Worm (Caenorhabditis elegans): ENCODE measurements around the gene F41G3.20.
A peak's percentile ranks its signal among the peaks of the same experiment; 100 is the strongest.

Gene F41G3.20

DNA sequence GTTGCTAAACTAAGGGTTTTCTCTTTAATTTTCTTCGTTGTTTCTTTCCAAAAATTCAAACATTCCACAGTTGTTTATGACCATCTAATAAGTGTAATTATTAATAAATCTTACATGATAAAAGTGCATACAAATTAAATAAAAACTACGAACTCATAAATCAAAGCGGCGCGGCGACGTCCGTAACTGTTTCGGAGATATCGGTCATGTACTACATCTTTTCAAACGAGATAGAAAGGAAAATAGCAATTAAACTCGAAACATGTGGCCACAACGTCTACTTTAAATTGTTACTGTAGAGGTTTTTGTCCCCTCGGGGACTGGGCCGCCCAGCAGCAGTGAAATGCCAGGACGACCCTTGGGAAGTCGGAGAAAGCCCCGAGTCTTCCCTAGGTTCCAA lies 35.0 kb downstream of the F41G3.20 start:
- TF ChIP-seq unc-130 (tag; optimal IDR thresholded peaks at IDR 0.05) (no peak), blmp-1 (tag; optimal IDR thresholded peaks at IDR 0.05) (peak; percentile 86)

DNA sequence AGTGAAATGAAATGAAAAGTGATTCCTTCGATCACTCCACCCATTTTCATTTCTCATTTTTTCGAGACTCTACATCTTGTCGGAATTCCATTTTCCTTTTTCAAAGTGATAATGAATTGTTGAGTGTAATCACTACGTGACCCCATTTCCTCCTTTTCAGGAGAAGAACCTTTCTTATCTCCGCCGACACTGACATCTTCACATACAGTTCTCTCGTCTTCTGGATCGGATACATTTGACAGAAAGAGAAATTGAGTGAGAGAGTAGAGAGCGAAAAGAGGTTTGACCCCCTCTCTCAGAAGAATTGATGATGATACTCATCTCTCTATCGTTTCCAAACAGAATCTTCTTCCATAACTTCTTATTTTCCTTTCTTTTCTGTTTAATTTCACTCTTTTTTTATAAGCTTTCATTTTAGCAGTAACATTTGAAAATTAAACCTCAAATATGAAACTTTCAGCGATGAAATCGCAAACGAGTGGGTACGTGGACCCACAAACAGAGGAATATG lies 36.9 kb downstream of the F41G3.20 start, which contains the start of gene dpy-2:
Gene dpy-2, plus strand, starts transcription at position 461 of the 511 bp plus-strand sequence.
- TF ChIP-seq nhr-84 (tag; optimal IDR thresholded peaks at IDR 0.05) (no peak), elt-3 (tag; optimal IDR thresholded peaks at IDR 0.05) (peak in 1 of 6 experiments; percentile 11), blmp-1 (tag; optimal IDR thresholded peaks at IDR 0.05) (peak; percentile 99), Y116A8C.19 (tag; optimal IDR thresholded peaks at IDR 0.05; ENCODE audit: borderline replicate concordance) (no peak)

DNA sequence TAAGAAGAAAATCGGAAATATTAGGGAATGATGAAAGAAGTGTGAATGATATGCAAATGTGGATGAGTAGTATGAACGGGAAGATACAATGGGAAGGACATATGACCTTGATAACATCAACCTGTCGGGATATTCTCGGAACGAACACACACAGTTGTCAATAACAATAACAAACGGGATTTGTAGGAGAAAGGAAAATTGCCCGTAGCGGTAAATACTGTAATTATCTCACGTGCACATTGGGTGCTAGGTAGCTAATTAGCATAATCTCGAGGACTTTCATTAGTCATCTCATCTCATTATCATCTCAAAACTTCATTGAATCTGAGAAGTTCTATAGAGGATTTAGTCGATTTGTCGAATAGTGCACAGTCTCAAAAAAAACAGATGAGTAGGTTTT lies 37.8 kb downstream of the F41G3.20 start:
- TF ChIP-seq ceh-88 (GFP tag; IDR thresholded peaks at IDR 0.05) = no peak

DNA sequence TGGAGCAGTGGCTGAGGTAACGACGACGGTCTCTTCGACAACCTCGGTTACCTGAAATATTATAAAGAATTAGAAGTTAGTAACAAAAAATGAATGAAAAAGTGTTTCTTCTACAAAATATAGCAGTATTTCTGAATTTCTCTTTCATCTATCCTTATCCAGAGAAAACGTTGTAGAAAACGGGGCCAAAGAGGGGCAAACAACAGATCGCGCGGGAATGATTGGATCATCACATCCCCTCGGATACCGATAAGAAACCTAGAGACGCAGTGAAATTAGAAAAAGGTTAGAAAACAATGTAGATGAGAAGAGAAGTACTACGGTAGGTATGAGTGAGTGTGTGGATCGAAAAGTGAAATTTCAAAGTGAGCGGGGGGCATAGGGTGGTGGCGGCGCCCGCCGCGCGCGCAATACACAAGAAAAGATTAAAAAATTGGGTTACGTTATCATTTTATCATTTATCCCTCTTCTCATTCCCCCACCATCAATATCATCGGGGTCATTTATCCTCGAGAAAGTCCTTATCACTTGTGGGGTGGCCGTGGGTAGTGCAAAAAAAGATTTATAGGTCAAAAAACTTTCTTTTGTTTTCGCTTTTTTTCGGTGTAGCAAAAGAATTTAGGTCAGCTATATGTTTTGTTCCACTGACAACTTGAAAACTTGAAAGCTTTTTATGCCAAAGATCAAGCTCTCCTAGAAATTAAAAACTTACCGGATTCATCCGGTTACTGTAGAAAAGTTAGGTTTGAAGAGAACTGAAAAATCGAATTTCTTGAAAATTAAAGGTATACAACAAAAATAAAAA lies 38.5 kb downstream of the F41G3.20 start, which contains the start of the genes dpy-10 and T14B4.19:
Gene dpy-10, minus strand, starts transcription at position 51 of the 805 bp plus-strand sequence.
Gene T14B4.19, minus strand, starts transcription at position 755 of the 805 bp plus-strand sequence.
- TF ChIP-seq efl-1 (optimal IDR thresholded peaks at IDR 0.05) (no peak), efl-1 (GFP tag; optimal IDR thresholded peaks at IDR 0.05 in 1 of 2) (no peak), nhr-76 (tag; optimal IDR thresholded peaks at IDR 0.05) (no peak), elt-3 (tag; optimal IDR thresholded peaks at IDR 0.05) (peak in 2 of 6 experiments; percentile 87 to 98), blmp-1 (tag; optimal IDR thresholded peaks at IDR 0.05) (peak; percentile 99), nhr-85 (tag) (peak; percentile 64), lin-14 (GFP tag; optimal IDR thresholded peaks at IDR 0.05) (peak; percentile 42), elt-2 (tag; optimal IDR thresholded peaks at IDR 0.05) (no peak), Y116A8C.19 (tag; optimal IDR thresholded peaks at IDR 0.05; ENCODE audit: borderline replicate concordance) (no peak), efl-3 (GFP tag; optimal IDR thresholded peaks at IDR 0.05) (no peak), mep-1 (tag; optimal IDR thresholded peaks at IDR 0.05) (no peak), swsn-7 (tag; optimal IDR thresholded peaks at IDR 0.05) (no peak)

DNA sequence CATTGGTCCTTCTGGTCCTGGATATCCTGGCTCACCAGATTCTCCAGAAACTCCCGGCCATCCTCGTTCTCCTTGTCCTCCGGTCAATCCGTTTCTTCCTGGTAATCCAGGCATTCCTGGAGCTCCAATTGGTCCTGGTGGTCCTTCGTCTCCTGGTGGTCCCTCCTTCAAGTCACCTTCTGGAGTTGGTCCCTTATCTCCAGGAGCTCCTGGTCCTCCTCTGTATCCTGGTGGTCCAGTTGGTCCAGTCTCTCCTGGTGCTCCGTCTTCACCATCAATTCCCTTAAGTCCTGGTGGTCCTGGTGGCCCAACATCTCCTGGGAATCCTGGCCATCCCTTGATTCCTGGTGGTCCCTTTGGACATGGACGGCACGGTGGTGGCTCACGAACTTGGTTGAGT lies 40.2 kb downstream of the F41G3.20 start:
- TF ChIP-seq efl-1 (optimal IDR thresholded peaks at IDR 0.05) (no peak), efl-1 (GFP tag; optimal IDR thresholded peaks at IDR 0.05 in 1 of 2) (peak in 1 of 2 experiments; percentile 14), C04F5.9 (tag; optimal IDR thresholded peaks at IDR 0.05) (no peak), nhr-19 (GFP tag; conservative IDR thresholded peaks at IDR 0.05) (no peak), ztf-4 (tag; optimal IDR thresholded peaks at IDR 0.05) (no peak)

DNA sequence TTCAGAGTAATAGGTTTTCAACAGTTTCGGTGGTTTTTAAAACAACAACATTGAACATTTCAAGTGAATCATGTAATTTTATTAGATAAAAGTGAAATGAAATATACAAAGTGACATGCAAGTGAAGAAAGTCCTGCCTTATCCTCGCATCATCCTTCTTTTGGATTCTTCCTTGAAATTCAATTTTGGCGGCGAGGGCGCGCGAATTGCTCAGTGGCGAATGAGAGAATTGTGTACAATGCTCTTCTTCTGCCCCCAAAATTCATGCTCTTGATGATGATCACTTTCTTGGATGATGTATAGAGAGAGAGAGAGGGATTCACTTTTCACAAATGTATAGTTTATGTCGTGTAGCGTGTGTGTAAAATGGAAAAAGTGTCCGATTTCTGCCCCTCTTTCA lies 41.1 kb downstream of the F41G3.20 start:
- TF ChIP-seq dsc-1 (tag; optimal IDR thresholded peaks at IDR 0.05) (no peak), unc-62 (GFP tag; optimal IDR thresholded peaks at IDR 0.05) (no peak), ceh-82 (tag; optimal IDR thresholded peaks at IDR 0.05) (no peak), ces-1 (GFP tag; optimal IDR thresholded peaks at IDR 0.05) (no peak), nhr-76 (tag; optimal IDR thresholded peaks at IDR 0.05) (no peak), fos-1 (tag; optimal IDR thresholded peaks at IDR 0.05) (no peak), lin-14 (GFP tag; optimal IDR thresholded peaks at IDR 0.05) (peak; percentile 49), hlh-17 (GFP tag; optimal IDR thresholded peaks at IDR 0.05; ENCODE audit: borderline replicate concordance) (no peak), fkh-10 (GFP tag; optimal IDR thresholded peaks at IDR 0.05) (peak; percentile 67), lin-35 (GFP tag; optimal IDR thresholded peaks at IDR 0.05) (no peak), isw-1 (GFP tag; IDR thresholded peaks at IDR 0.05) (no peak), nhr-77 (tag; optimal IDR thresholded peaks at IDR 0.05) (no peak), elt-3 (tag; optimal IDR thresholded peaks at IDR 0.05) (no peak), pax-3 (tag; optimal IDR thresholded peaks at IDR 0.05) (no peak), lin-15B (tag; optimal IDR thresholded peaks at IDR 0.05) (no peak), blmp-1 (tag; optimal IDR thresholded peaks at IDR 0.05) (peak; percentile 29), mab-9 (GFP tag; IDR thresholded peaks at IDR 0.05) (no peak), mef-2 (tag; optimal IDR thresholded peaks at IDR 0.05) (no peak), Y116A8C.19 (tag; optimal IDR thresholded peaks at IDR 0.05; ENCODE audit: borderline replicate concordance) (no peak), zip-4 (GFP tag; optimal IDR thresholded peaks at IDR 0.05) (no peak)

Data from whole organism, L1 larva.